Fruit fly (Drosophila melanogaster) whole organism, embryonic: ENCODE results near the gene SMC6.

Source experiments
- Atf3 ChIP-seq: fragments of 200-800 bp; sonication (Bioruptor generic); optimal IDR thresholded peaks from 3 replicates; lab custom pipeline; 2016; ENCODE audit warnings: missing biosample characterization, missing genetic modification characterization
- CG10543 ChIP-seq: fragments of 200-800 bp; sonication (Bioruptor generic); optimal IDR thresholded peaks from 3 replicates; lab custom pipeline; 2017; ENCODE audit warnings: missing biosample characterization, mild to moderate bottlenecking, missing genetic modification characterization, moderate library complexity
- CG11398 ChIP-seq: fragments of 200-800 bp; sonication (Bioruptor generic); optimal IDR thresholded peaks from 2 replicates; lab custom pipeline; 2016; ENCODE audit warnings: missing biosample characterization, missing genetic modification characterization
- CG12299 ChIP-seq: fragments of 200-800 bp; sonication (Bioruptor generic); optimal IDR thresholded peaks from 2 replicates; lab custom pipeline; 2018; ENCODE audit warnings: missing biosample characterization, mild to moderate bottlenecking, missing genetic modification characterization
- CG12659 ChIP-seq: fragments of 200-800 bp; sonication (Bioruptor generic); optimal IDR thresholded peaks from 3 replicates; lab custom pipeline; 2017; ENCODE audit warnings: mild to moderate bottlenecking, missing biosample characterization, missing genetic modification reagents, missing genetic modification characterization
- CG15073 ChIP-seq: fragments of 200-800 bp; sonication (Bioruptor generic); optimal IDR thresholded peaks from 2 replicates; lab custom pipeline; 2016; ENCODE audit warnings: missing biosample characterization, missing genetic modification characterization
- CG2120 ChIP-seq: fragments of 200-800 bp; sonication (Bioruptor generic); optimal IDR thresholded peaks from 3 replicates; lab custom pipeline; 2016; ENCODE audit warnings: missing biosample characterization, missing genetic modification characterization
- CG2129 ChIP-seq: fragments of 200-800 bp; sonication (Bioruptor generic); IDR thresholded peaks from 2 replicates; pipeline ENCODE4 v1.3.6; 2022; ENCODE audit warnings: missing biosample characterization, missing genetic modification characterization; ENCODE audit not compliant: partially characterized antibody
- CG32532 ChIP-seq: fragments of 200-800 bp; sonication (Bioruptor generic); IDR thresholded peaks from 2 replicates; pipeline ENCODE4 v1.3.6; 2022; ENCODE audit warnings: missing biosample characterization, missing genetic modification characterization
- CG3838 ChIP-seq: fragments of 200-800 bp; sonication (Bioruptor generic); optimal IDR thresholded peaks from 3 replicates; lab custom pipeline; 2016; ENCODE audit warnings: missing biosample characterization, missing genetic modification characterization
- CG3847 ChIP-seq: fragments of 200-800 bp; sonication (Bioruptor generic); IDR thresholded peaks from 2 replicates; pipeline ENCODE4 v1.3.6; 2022; ENCODE audit warnings: missing biosample characterization, missing genetic modification characterization
- CG4617 ChIP-seq: fragments of 200-800 bp; sonication (Bioruptor generic); optimal IDR thresholded peaks from 3 replicates; lab custom pipeline; 2016; ENCODE audit warnings: missing biosample characterization, missing genetic modification characterization, borderline replicate concordance
- CG4707 ChIP-seq: fragments of 200-800 bp; sonication (Bioruptor generic); optimal IDR thresholded peaks from 2 replicates; lab custom pipeline; 2018; ENCODE audit warnings: missing biosample characterization, mild to moderate bottlenecking, missing genetic modification characterization, moderate library complexity
- CG4820 ChIP-seq: fragments of 200-800 bp; sonication (Bioruptor generic); optimal IDR thresholded peaks from 3 replicates; lab custom pipeline; 2016; ENCODE audit warnings: missing biosample characterization, missing genetic modification characterization
- CG5180 ChIP-seq: fragments of 200-800 bp; sonication (Bioruptor generic); optimal IDR thresholded peaks from 3 replicates; lab custom pipeline; 2017; ENCODE audit warnings: missing biosample characterization, missing genetic modification characterization, mild to moderate bottlenecking, moderate library complexity, missing genetic modification reagents
- CG6791 ChIP-seq: fragments of 200-800 bp; sonication (Bioruptor generic); IDR thresholded peaks from 3 replicates; pipeline ENCODE4 v1.3.6; 2022; ENCODE audit warnings: missing biosample characterization, missing genetic modification characterization; ENCODE audit not compliant: partially characterized antibody
- CG6854 ChIP-seq: fragments of 200-800 bp; sonication (Bioruptor generic); optimal IDR thresholded peaks from 3 replicates; lab custom pipeline; 2017; ENCODE audit warnings: missing biosample characterization, mild to moderate bottlenecking, missing genetic modification characterization
- CG7357 ChIP-seq: fragments of 200-800 bp; sonication (Bioruptor generic); IDR thresholded peaks from 3 replicates; pipeline ENCODE4 v1.3.6; 2022; ENCODE audit warnings: missing biosample characterization, missing genetic modification characterization
- CG7963 ChIP-seq: fragments of 200-800 bp; sonication (Bioruptor generic); IDR thresholded peaks from 3 replicates; pipeline ENCODE4 v1.3.6; 2022; ENCODE audit warnings: missing biosample characterization, missing genetic modification characterization; ENCODE audit not compliant: partially characterized antibody
- CG8944 ChIP-seq: fragments of 200-800 bp; sonication (Bioruptor generic); optimal IDR thresholded peaks from 3 replicates; lab custom pipeline; 2016; ENCODE audit warnings: missing biosample characterization, missing genetic modification characterization
- CG9727 ChIP-seq: fragments of 200-800 bp; sonication (Bioruptor generic); optimal IDR thresholded peaks from 3 replicates; lab custom pipeline; 2017; ENCODE audit warnings: missing biosample characterization, mild to moderate bottlenecking, missing genetic modification characterization
- Dip2 ChIP-seq: fragments of 200-800 bp; sonication (Bioruptor generic); IDR thresholded peaks from 2 replicates; pipeline ENCODE4 v1.3.6; 2022; ENCODE audit warnings: missing biosample characterization, missing genetic modification characterization
- HLHmδ ChIP-seq: fragments of 200-800 bp; sonication (Bioruptor generic); optimal IDR thresholded peaks from 2 replicates; lab custom pipeline; 2018; ENCODE audit warnings: missing biosample characterization, mild to moderate bottlenecking, missing genetic modification characterization, moderate library complexity
- Mad ChIP-seq: fragments of 200-800 bp; sonication (Bioruptor generic); optimal IDR thresholded peaks from 2 replicates; lab custom pipeline; 2016; ENCODE audit warnings: missing biosample characterization, missing genetic modification characterization
- NfI ChIP-seq: fragments of 200-800 bp; sonication (Bioruptor generic); optimal IDR thresholded peaks from 3 replicates; lab custom pipeline; 2018; ENCODE audit warnings: missing biosample characterization, mild to moderate bottlenecking, missing genetic modification characterization, moderate library complexity
- Oaz ChIP-seq: fragments of 200-800 bp; sonication (Bioruptor generic); IDR thresholded peaks from 2 replicates; pipeline ENCODE4 v1.3.6; 2022; ENCODE audit warnings: missing biosample characterization, missing genetic modification characterization
- Rfx ChIP-seq: fragments of 200-800 bp; sonication (Bioruptor generic); IDR thresholded peaks from 2 replicates; pipeline ENCODE4 v1.3.6; 2022; ENCODE audit warnings: missing biosample characterization, missing genetic modification characterization
- TFAM ChIP-seq: fragments of 200-800 bp; sonication (Bioruptor generic); optimal IDR thresholded peaks from 2 replicates; lab custom pipeline; 2017; ENCODE audit warnings: missing biosample characterization, missing genetic modification characterization, inconsistent platforms
- cato ChIP-seq: fragments of 200-800 bp; sonication (Bioruptor generic); optimal IDR thresholded peaks from 2 replicates; lab custom pipeline; 2016; ENCODE audit warnings: missing biosample characterization, missing genetic modification characterization, borderline replicate concordance
- caup ChIP-seq: fragments of 200-800 bp; sonication (Bioruptor generic); optimal IDR thresholded peaks from 3 replicates; lab custom pipeline; 2017; ENCODE audit warnings: missing biosample characterization, mild to moderate bottlenecking, missing genetic modification characterization, moderate library complexity; ENCODE audit not compliant: severe bottlenecking
- dmrt11E ChIP-seq: fragments of 200-800 bp; sonication (Bioruptor generic); optimal IDR thresholded peaks from 3 replicates; lab custom pipeline; 2018; ENCODE audit warnings: missing biosample characterization, mild to moderate bottlenecking, missing genetic modification characterization, moderate library complexity
- fd102C ChIP-seq: fragments of 200-800 bp; sonication (Bioruptor generic); optimal IDR thresholded peaks from 2 replicates; lab custom pipeline; 2018; ENCODE audit warnings: missing biosample characterization, mild to moderate bottlenecking, missing genetic modification characterization, moderate library complexity
- gfzf ChIP-seq: fragments of 200-800 bp; sonication (Bioruptor generic); optimal IDR thresholded peaks from 2 replicates; lab custom pipeline; 2016; ENCODE audit warnings: missing biosample characterization, mild to moderate bottlenecking, missing genetic modification characterization, moderate library complexity
- gt ChIP-seq: fragments of 200-800 bp; sonication (Bioruptor generic); IDR thresholded peaks from 2 replicates; pipeline ENCODE4 v1.3.6; 2022; ENCODE audit warnings: missing biosample characterization, missing genetic modification characterization
- her ChIP-seq: fragments of 200-800 bp; sonication (Bioruptor generic); optimal IDR thresholded peaks from 2 replicates; lab custom pipeline; 2016; ENCODE audit warnings: missing biosample characterization, missing genetic modification characterization
- kah ChIP-seq: fragments of 200-800 bp; sonication (Bioruptor generic); optimal IDR thresholded peaks from 2 replicates; lab custom pipeline; 2018; ENCODE audit warnings: missing biosample characterization, mild to moderate bottlenecking, missing genetic modification characterization
- lbe ChIP-seq: fragments of 200-800 bp; sonication (Bioruptor generic); optimal IDR thresholded peaks from 2 replicates; lab custom pipeline; 2016; ENCODE audit warnings: missing biosample characterization, mild to moderate bottlenecking, missing genetic modification characterization
- p53 ChIP-seq: fragments of 200-800 bp; sonication (Bioruptor generic); optimal IDR thresholded peaks from 2 replicates; lab custom pipeline; 2016; ENCODE audit warnings: missing biosample characterization, missing genetic modification characterization
- pfk ChIP-seq: fragments of 200-800 bp; sonication (Bioruptor generic); optimal IDR thresholded peaks from 2 replicates; lab custom pipeline; 2018; ENCODE audit warnings: missing biosample characterization, mild to moderate bottlenecking, missing genetic modification characterization, moderate library complexity
- pros ChIP-seq: fragments of 200-800 bp; sonication (Bioruptor generic); optimal IDR thresholded peaks from 3 replicates; lab custom pipeline; 2019; ENCODE audit warnings: missing biosample characterization, mild to moderate bottlenecking, missing genetic modification characterization, moderate library complexity
- ranshi ChIP-seq: fragments of 200-800 bp; sonication (Bioruptor generic); IDR thresholded peaks from 2 replicates; pipeline ENCODE4 v1.3.6; 2022; ENCODE audit warnings: missing biosample characterization, missing genetic modification characterization
- rib ChIP-seq: fragments of 200-800 bp; sonication (Bioruptor generic); IDR thresholded peaks from 2 replicates; pipeline ENCODE4 v1.3.6; 2022; ENCODE audit warnings: missing biosample characterization, missing genetic modification characterization
- sc ChIP-seq, 3 experiments: fragments of >200 bp in 2 of 3; fragments of 200-800 bp in 1 of 3; sonication (Bioruptor generic) in 1 of 3; optimal IDR thresholded peaks; 2 replicates in 2 of 3; 3 replicates in 1 of 3; lab custom pipeline; 2017; ENCODE audit warnings: mild to moderate bottlenecking in 1 of 3, missing biosample characterization in 1 of 3, missing genetic modification characterization in 1 of 3, missing genetic modification reagents in 1 of 3
- stwl ChIP-seq: fragments of 200-800 bp; sonication (Bioruptor generic); optimal IDR thresholded peaks from 3 replicates; lab custom pipeline; 2018; ENCODE audit warnings: missing biosample characterization, mild to moderate bottlenecking, missing genetic modification characterization, moderate library complexity
- tio ChIP-seq: fragments of 200-800 bp; sonication (Bioruptor generic); optimal IDR thresholded peaks from 2 replicates; lab custom pipeline; 2017; ENCODE audit warnings: missing biosample characterization, missing genetic modification characterization, inconsistent platforms
- tna ChIP-seq: fragments of 200-800 bp; sonication (Bioruptor generic); IDR thresholded peaks from 2 replicates; pipeline ENCODE4 v1.3.6; 2022; ENCODE audit warnings: missing biosample characterization, missing genetic modification characterization; ENCODE audit not compliant: partially characterized antibody
- twi ChIP-seq: fragments of 200-800 bp; optimal IDR thresholded peaks from 2 replicates; lab custom pipeline; 2019; ENCODE audit warnings: missing biosample characterization, mild to moderate bottlenecking, missing genetic modification characterization, moderate library complexity
- yki ChIP-seq: fragments of >200 bp; optimal IDR thresholded peaks from 3 replicates; lab custom pipeline; 2018
- zfh1 ChIP-seq: fragments of 200-800 bp; sonication (Bioruptor generic); IDR thresholded peaks from 3 replicates; pipeline ENCODE4 v1.3.6; 2022; ENCODE audit warnings: missing biosample characterization, missing genetic modification characterization

Gene SMC6

DNA sequence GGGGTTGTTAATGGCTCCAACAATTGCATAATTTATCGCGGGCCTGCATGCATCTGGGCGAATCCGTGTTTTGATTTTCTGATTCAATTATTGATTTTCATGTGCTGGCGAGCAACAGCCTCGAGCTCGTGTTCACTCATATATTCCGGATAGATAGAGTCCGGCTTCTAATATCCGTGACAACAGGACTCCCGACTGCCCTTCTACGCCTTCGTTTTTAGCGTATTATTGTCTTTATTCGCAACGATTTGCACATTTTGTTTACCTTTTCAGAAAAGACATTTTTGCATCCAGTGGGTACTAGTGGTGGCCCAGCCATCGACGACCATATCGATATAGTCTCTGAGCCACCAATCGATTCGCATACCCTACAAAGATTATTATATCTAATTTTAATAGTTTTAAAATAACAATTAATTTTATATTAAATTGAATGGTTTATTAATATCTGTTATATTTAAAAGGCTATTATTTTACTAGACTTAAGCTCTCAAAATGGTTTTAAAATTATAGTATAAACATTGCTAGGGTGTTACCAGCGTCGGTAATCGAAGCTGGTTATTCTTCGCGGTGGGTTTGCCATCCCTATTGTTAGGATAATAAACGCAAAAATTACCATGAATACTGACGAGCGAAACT, 31.9 kb downstream of the SMC6 start, which contains the start of the genes Myo95E and TBC1d7 (continued):
- no peak for TF ChIP-seq sc (optimal IDR thresholded peaks at IDR 0.05; lab: Kevin White, UChicago)
- TF ChIP-seq sc (GFP tag; optimal IDR thresholded peaks at IDR 0.05; lab: Kevin White, UChicago): peak; percentile 71
- peak; percentile 92 for TF ChIP-seq CG12659 (GFP tag; lab: Kevin White, UChicago)
- peak; percentile 84 for TF ChIP-seq CG2120 (GFP tag; lab: Kevin White, UChicago)
- TF ChIP-seq twi (tag; lab: Kevin White, UChicago): peak; percentile 62
- TF ChIP-seq her (GFP tag; lab: Kevin White, UChicago): no peak
- TF ChIP-seq CG32532: peak; percentile 92
- TF ChIP-seq pfk (GFP tag; lab: Kevin White, UChicago): no peak
- TF ChIP-seq TFAM (GFP tag; lab: Kevin White, UChicago): no peak
- TF ChIP-seq Mad (GFP tag; lab: Kevin White, UChicago): peak; percentile 60
- peak; percentile 86 for TF ChIP-seq lbe (GFP tag; lab: Kevin White, UChicago)
- TF ChIP-seq kah (GFP tag; lab: Kevin White, UChicago): peak; percentile 47
- TF ChIP-seq CG7963 (GFP tag; lab: Robert Waterston, UW): 0 out of 3 replicates have a peak, but pooled peaks have one; percentile 11
- TF ChIP-seq tna (GFP tag; lab: Robert Waterston, UW): no peak
- TF ChIP-seq zfh1 (GFP tag; lab: Robert Waterston, UW): peak; percentile 93
- TF ChIP-seq p53 (GFP tag; lab: Kevin White, UChicago): no peak
- peak; percentile 82 for TF ChIP-seq CG4820
- TF ChIP-seq CG10543 (GFP tag; lab: Kevin White, UChicago): no peak
- TF ChIP-seq CG6854: peak; percentile 63
- peak; percentile 59 for TF ChIP-seq CG2129 (GFP tag; lab: Robert Waterston, UW)
- no peak for TF ChIP-seq pros
- TF ChIP-seq CG8944 (GFP tag; lab: Kevin White, UChicago): peak; percentile 41
- peak; percentile 72 for TF ChIP-seq gt (GFP tag; lab: Robert Waterston, UW)
- TF ChIP-seq tio: no peak
- peak; percentile 35 for TF ChIP-seq fd102C (GFP tag; lab: Kevin White, UChicago)
- TF ChIP-seq stwl: peak; percentile 56
- TF ChIP-seq CG3847 (GFP tag; lab: Robert Waterston, UW): peak; percentile 87
- TF ChIP-seq CG9727: peak; percentile 89
- TF ChIP-seq gfzf (GFP tag; lab: Kevin White, UChicago): no peak
- TF ChIP-seq CG7357 (GFP tag; lab: Robert Waterston, UW): peak; percentile 89
- peak; percentile 79 for TF ChIP-seq CG12299 (tag; lab: Kevin White, UChicago)
- TF ChIP-seq CG4707 (GFP tag; lab: Kevin White, UChicago): peak; percentile 23
- no peak for TF ChIP-seq CG11398 (GFP tag; lab: Kevin White, UChicago)
- peak; percentile 39; the same call in 1 of the 3 replicates for TF ChIP-seq CG6791 (GFP tag; lab: Robert Waterston, UW)
- TF ChIP-seq Atf3 (GFP tag; lab: Kevin White, UChicago): peak; percentile 1
- peak; percentile 76 for TF ChIP-seq CG4617 (GFP tag; lab: Kevin White, UChicago)
- no peak for TF ChIP-seq yki (lab: Kevin White, UChicago)
- TF ChIP-seq CG5180 (GFP tag; lab: Kevin White, UChicago): no peak
- peak; percentile 86 for TF ChIP-seq NfI (GFP tag; lab: Kevin White, UChicago)
- TF ChIP-seq CG15073 (GFP tag; lab: Kevin White, UChicago): peak; percentile 28
- TF ChIP-seq cato (GFP tag; lab: Kevin White, UChicago): peak; percentile 60
- peak; percentile 93 for TF ChIP-seq rib (GFP tag; lab: Robert Waterston, UW)
- TF ChIP-seq Oaz: peak; percentile 93
- peak; percentile 95 for TF ChIP-seq Rfx
- peak; percentile 93 for TF ChIP-seq ranshi (GFP tag; lab: Robert Waterston, UW)
- TF ChIP-seq CG3838: peak; percentile 28
- no peak for TF ChIP-seq HLHmδ (GFP tag; lab: Kevin White, UChicago)
- peak; percentile 87 for TF ChIP-seq dmrt11E (tag; lab: Kevin White, UChicago)
- TF ChIP-seq caup (GFP tag; lab: Kevin White, UChicago): peak; percentile 83
- TF ChIP-seq Dip2: no peak
